Fruit fly (Drosophila melanogaster): Measurements from ENCODE around the gene Ref2.

DNA sequence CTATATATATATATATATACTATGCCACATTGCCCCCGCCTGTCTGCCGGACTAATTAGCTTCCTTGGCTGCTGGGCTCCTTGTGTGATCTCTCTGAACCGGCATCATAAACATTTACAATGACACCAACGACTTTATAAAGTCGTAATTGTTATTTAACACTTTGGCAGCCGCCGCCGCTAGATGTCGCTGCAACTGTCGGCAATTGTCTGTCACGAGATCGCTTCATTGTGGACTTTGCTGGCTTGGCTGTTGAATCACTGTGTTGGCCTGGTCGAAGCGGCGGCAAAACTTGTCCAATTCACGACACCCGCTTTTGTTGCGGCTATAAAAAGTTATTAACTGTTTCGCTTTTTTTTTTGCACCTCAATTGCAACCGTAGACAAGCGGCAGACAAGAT, 43.3 kb downstream of the Ref2 start:
- TF ChIP-seq CG13894 (tag; optimal IDR thresholded peaks at IDR 0.05) (no peak), eyg (GFP tag; optimal IDR thresholded peaks at IDR 0.05) (no peak), Xbp1 (GFP tag; optimal IDR thresholded peaks at IDR 0.05) (no peak), CG12391 (tag; optimal IDR thresholded peaks at IDR 0.05) (no peak), CG33213 (GFP tag; optimal IDR thresholded peaks at IDR 0.05) (no peak), Kr (GFP tag; optimal IDR thresholded peaks at IDR 0.05) (no peak), Hr39 (optimal IDR thresholded peaks at IDR 0.05) (no peak)

Data from whole organism, embryonic.